Fruit fly (Drosophila melanogaster) whole organism: ENCODE measurements around the gene promL.

Experiments used
- CG8478 ChIP-seq: fragments of >200 bp; optimal IDR thresholded peaks from 2 replicates; lab custom pipeline; 2018; ENCODE audit warnings: inconsistent platforms
- Dll ChIP-seq: fragments of >200 bp; optimal IDR thresholded peaks from 2 replicates; lab custom pipeline; 2017
- EcR ChIP-seq, 2 experiments: fragments of >200 bp; optimal IDR thresholded peaks; 2 replicates each; lab custom pipeline; 2017; ENCODE audit warnings: missing biosample characterization in 2 of 2, missing genetic modification characterization in 2 of 2, missing genetic modification reagents in 2 of 2
- pan ChIP-seq: fragments of >200 bp; optimal IDR thresholded peaks from 2 replicates; lab custom pipeline; 2017
- psq ChIP-seq: fragments of >200 bp; optimal IDR thresholded peaks from 2 replicates; lab custom pipeline; 2017
- usp ChIP-seq: fragments of >200 bp; optimal IDR thresholded peaks from 2 replicates; lab custom pipeline; 2017; ENCODE audit warnings: missing biosample characterization, missing genetic modification characterization, mixed read lengths

Gene promL

DNA sequence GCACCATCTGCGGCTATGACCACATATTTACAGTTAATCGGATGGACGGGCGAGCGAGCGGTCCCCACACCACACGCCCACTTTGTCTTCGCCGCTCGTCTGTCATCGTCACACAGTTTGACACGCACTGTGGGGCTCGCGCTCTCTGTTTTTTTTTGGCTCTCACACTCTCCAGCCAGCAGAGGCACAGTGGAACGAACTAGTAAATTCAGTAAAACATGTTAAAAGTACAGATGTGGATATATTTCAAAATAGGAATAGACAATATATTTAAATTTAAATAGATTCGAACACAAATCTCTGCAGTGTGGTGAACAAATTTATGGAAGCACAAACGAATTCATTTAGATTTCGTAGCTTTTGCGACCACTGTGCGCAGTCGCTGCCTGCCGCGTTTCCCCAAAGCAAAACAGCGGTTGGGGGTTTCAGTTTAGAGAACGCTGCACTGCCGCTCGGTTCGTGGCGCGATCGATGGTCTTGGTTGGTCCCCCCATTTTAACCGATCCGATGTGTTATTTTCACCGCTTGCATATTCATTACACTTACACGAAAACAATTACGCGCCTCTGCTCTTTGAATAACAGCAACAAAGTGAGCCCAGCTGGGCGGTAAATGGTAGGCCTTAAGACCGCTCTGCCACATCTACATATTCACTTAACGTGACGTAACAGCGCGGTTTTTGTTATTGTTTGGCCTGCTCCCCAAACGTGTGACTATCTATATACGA lies 46.2 kb downstream of the promL start:
- TF ChIP-seq Dll, result no peak
- TF ChIP-seq pan (lab: Kevin White, UChicago), result no peak
- no peak for TF ChIP-seq EcR (GFP tag; optimal IDR thresholded peaks at IDR 0.05; lab: Kevin White, UChicago)
- TF ChIP-seq CG8478 (lab: Kevin White, UChicago), result no peak
- TF ChIP-seq psq (lab: Kevin White, UChicago), result no peak
- no peak for TF ChIP-seq usp (GFP tag; lab: Kevin White, UChicago)

- TF ChIP-seq Dll (no peak), EcR (GFP tag; optimal IDR thresholded peaks at IDR 0.05; lab: Kevin White, UChicago) (peak in 1 of 2 experiments; percentile 63)
Measured at dm6 chr3L:3080084-3080994, 47.2 kb downstream of the promL start.

- TF ChIP-seq Dll (no peak), usp (GFP tag; lab: Kevin White, UChicago) (no peak)
Measured at dm6 chr3L:3079156-3079495, 48.4 kb downstream of the promL start.

DNA sequence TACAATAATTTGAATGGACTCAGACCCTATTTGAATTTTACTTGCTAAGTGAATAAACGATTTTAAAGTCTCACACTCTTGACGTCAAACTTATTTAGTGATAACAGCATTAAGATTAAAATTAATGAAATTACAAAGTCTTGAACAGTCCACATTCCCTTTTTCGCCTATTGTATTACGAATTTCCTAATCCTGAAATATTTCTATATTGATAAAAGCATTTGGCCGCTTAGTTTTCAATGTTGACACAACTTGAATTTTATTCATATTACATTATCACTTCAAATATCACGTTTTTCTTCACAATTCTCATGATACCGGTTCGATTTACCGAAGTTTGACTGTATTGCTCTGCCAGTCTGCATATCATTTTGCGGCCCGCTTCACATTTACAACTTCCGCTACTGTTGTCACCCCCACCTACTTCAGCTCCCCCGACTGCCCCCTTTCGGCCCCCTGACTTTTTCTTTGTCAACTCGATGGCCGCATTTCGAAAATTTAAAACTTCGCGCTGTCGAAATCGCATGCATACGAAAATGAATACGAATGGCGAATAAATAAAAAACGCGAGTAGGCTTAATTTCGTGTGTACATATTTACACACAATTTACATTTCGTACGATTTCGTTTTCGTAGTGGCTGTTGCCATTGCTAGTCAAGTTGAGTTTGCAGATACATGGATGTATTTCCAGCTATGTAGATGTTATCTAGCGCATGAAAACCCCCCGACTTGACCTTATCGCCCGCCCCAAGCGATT lies 48.9 kb downstream of the promL start:
- TF ChIP-seq CG8478 (lab: Kevin White, UChicago) (no peak), pan (lab: Kevin White, UChicago) (no peak), psq (lab: Kevin White, UChicago) (no peak), Dll (no peak), EcR (GFP tag; optimal IDR thresholded peaks at IDR 0.05; lab: Kevin White, UChicago) (no peak), usp (GFP tag; lab: Kevin White, UChicago) (no peak)

DNA sequence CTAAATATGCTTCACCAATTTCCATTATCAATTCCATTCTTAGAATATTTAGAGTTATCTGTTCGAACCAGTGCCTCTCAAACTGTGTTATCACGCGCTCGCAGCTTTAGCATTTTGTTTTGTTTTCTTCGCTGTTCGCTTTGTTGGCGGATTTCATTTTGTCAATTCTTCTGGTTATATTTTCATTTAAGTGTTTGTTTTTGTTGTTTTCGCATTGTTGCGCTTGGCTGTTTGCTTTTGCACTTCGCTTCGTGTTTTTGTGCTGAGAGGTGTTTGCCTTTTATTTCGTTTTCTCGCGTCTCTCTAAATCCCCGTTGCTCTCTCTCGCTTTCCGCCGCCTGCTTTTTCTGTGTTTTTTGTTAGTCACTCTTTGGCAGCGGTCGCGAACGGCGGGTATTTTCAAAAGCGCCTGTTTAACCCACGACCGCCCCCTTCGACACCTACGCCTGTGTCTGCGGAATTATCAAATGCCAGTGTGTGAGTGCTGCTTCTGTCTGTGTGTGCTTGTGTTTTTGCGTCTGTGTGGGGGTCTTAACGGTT lies 49.9 kb downstream of the promL start:
- TF ChIP-seq psq (lab: Kevin White, UChicago) (no peak), Dll (no peak), EcR (GFP tag; optimal IDR thresholded peaks at IDR 0.05; lab: Kevin White, UChicago) (no peak), usp (GFP tag; lab: Kevin White, UChicago) (no peak), pan (lab: Kevin White, UChicago) (peak; percentile 49), CG8478 (lab: Kevin White, UChicago) (no peak)

DNA sequence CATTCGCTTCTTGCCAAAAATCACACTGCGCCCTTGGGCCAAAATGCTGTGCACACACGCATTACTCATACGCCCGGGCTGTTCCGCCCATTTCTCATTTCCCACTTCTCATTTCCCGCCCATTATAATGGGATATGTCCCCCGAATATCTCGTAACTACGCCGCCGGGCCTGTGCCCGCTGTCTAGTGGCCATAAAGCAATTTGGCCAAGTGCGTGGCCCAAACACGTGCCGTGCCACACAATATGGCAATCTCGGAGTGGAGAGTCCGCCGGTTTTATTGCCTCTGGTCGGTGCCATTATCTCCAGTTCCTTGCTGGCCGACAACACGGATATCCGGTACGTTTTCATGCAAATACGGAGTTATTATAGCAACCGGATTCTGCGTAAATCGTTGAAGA lies 50.6 kb downstream of the promL start:
- TF ChIP-seq Dll, result peak; percentile 32
- TF ChIP-seq usp (GFP tag; lab: Kevin White, UChicago), result no peak

DNA sequence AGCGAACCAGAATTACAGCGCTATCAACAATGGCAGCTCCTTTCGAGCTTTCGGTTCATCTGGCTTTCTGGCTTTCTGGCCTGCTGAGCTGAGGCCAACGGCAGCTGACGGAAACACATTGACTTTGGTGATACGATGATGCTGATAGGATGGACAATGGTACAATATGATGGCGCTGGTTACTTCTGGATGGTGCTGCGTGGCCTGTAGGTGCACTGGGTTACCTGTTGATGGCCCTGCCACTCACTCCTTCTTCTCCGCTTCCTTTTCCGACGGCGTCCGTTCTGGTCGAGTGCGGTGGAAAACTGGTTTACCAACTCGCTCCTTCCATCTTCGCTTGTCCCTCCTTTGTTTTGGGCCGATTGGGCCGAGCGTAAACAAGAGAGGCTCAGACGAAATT lies 52.7 kb downstream of the promL start:
- TF ChIP-seq Dll (no peak), CG8478 (lab: Kevin White, UChicago) (no peak), usp (GFP tag; lab: Kevin White, UChicago) (no peak), pan (lab: Kevin White, UChicago) (no peak)

dm6 chr3L:3074380-3074779 lies 53.1 kb downstream of the promL start:
- TF ChIP-seq usp (GFP tag; lab: Kevin White, UChicago), result no peak
- no peak for TF ChIP-seq CG8478 (lab: Kevin White, UChicago)
- no peak for TF ChIP-seq psq (lab: Kevin White, UChicago)
- no peak for TF ChIP-seq EcR (GFP tag; optimal IDR thresholded peaks at IDR 0.05; lab: Kevin White, UChicago)
- TF ChIP-seq pan (lab: Kevin White, UChicago), result no peak
- TF ChIP-seq Dll, result no peak

- no peak for TF ChIP-seq psq (lab: Kevin White, UChicago)
- TF ChIP-seq CG8478 (lab: Kevin White, UChicago), result no peak
- no peak for TF ChIP-seq pan (lab: Kevin White, UChicago)
- no peak for TF ChIP-seq Dll
- TF ChIP-seq usp (GFP tag; lab: Kevin White, UChicago), result no peak
- TF ChIP-seq EcR (GFP tag; optimal IDR thresholded peaks at IDR 0.05; lab: Kevin White, UChicago), result no peak
Measured at dm6 chr3L:3073460-3073859, 54.1 kb downstream of the promL start.

- TF ChIP-seq CG8478 (lab: Kevin White, UChicago) (no peak), usp (GFP tag; lab: Kevin White, UChicago) (no peak), EcR (GFP tag; optimal IDR thresholded peaks at IDR 0.05; lab: Kevin White, UChicago) (no peak), Dll (no peak), pan (lab: Kevin White, UChicago) (no peak), psq (lab: Kevin White, UChicago) (no peak)
Measured at dm6 chr3L:3071675-3072583, 55.6 kb downstream of the promL start.
